Fruit fly (Drosophila melanogaster): Measurements from ENCODE around the gene GC.

The GC gene

dm6 chr3L:1661738-1662370 is 32.8 kb upstream of the GC start:
- TF ChIP-seq Myc (optimal IDR thresholded peaks at IDR 0.05): no peak
- TF ChIP-seq Sin3A (optimal IDR thresholded peaks at IDR 0.05): no peak
- TF ChIP-seq psq (optimal IDR thresholded peaks at IDR 0.05): no peak
- TF ChIP-seq ttk (optimal IDR thresholded peaks at IDR 0.05): no peak
- no peak for TF ChIP-seq h (optimal IDR thresholded peaks at IDR 0.05)
- TF ChIP-seq insv (optimal IDR thresholded peaks at IDR 0.05): no peak

- TF ChIP-seq Sin3A (optimal IDR thresholded peaks at IDR 0.05): no peak
These were observed 24.7 kb upstream of the GC start for dm6 chr3L:1653752-1654151.

- no peak for TF ChIP-seq Myc (optimal IDR thresholded peaks at IDR 0.05)
- TF ChIP-seq psq (optimal IDR thresholded peaks at IDR 0.05): no peak
- no peak for TF ChIP-seq Sin3A (optimal IDR thresholded peaks at IDR 0.05)
- TF ChIP-seq ttk (optimal IDR thresholded peaks at IDR 0.05): no peak
- no peak for TF ChIP-seq h (optimal IDR thresholded peaks at IDR 0.05)
- no peak for TF ChIP-seq insv (optimal IDR thresholded peaks at IDR 0.05)
These were observed 23.6 kb upstream of the GC start, which contains the start of the genes CG7970 and Vta1 for dm6 chr3L:1652700-1653200. Gene CG7970 (plus strand): TSS chr3L:1652750. Gene Vta1 (minus strand): TSS chr3L:1652900.

- no peak for TF ChIP-seq Sin3A (optimal IDR thresholded peaks at IDR 0.05)
- no peak for TF ChIP-seq insv (optimal IDR thresholded peaks at IDR 0.05)
- TF ChIP-seq Myc (optimal IDR thresholded peaks at IDR 0.05): no peak
- TF ChIP-seq psq (optimal IDR thresholded peaks at IDR 0.05): no peak
- TF ChIP-seq ttk (optimal IDR thresholded peaks at IDR 0.05): no peak
- no peak for TF ChIP-seq h (optimal IDR thresholded peaks at IDR 0.05)
These were observed 20.3 kb upstream of the GC start for dm6 chr3L:1649363-1649762.

dm6 chr3L:1648690-1649355 is 19.7 kb upstream of the GC start, which contains the start of gene CG13920:
Gene CG13920 (plus strand): TSS chr3L:1648944.
- TF ChIP-seq Myc (optimal IDR thresholded peaks at IDR 0.05) (no peak), h (optimal IDR thresholded peaks at IDR 0.05) (no peak), psq (optimal IDR thresholded peaks at IDR 0.05) (no peak), insv (optimal IDR thresholded peaks at IDR 0.05) (no peak), ttk (optimal IDR thresholded peaks at IDR 0.05) (no peak), Sin3A (optimal IDR thresholded peaks at IDR 0.05) (no peak)

- TF ChIP-seq insv (optimal IDR thresholded peaks at IDR 0.05): no peak
- TF ChIP-seq psq (optimal IDR thresholded peaks at IDR 0.05): no peak
These were observed 18.3 kb upstream of the GC start, which contains the start of the genes CG17249 and Bro for dm6 chr3L:1647276-1647919. Gene CG17249 (minus strand): TSS chr3L:1647464. Gene Bro (plus strand): TSS chr3L:1647869.

- TF ChIP-seq h (optimal IDR thresholded peaks at IDR 0.05) (no peak), Sin3A (optimal IDR thresholded peaks at IDR 0.05) (no peak), psq (optimal IDR thresholded peaks at IDR 0.05) (no peak), Myc (optimal IDR thresholded peaks at IDR 0.05) (no peak), insv (optimal IDR thresholded peaks at IDR 0.05) (no peak), ttk (optimal IDR thresholded peaks at IDR 0.05) (no peak)
These were observed 15.9 kb upstream of the GC start, which contains the start of the genes alphaCOP and CG13919 for dm6 chr3L:1644920-1645567. Gene alphaCOP (minus strand): TSS chr3L:1645199. Gene CG13919 (plus strand): TSS chr3L:1645467.

- TF ChIP-seq ttk (optimal IDR thresholded peaks at IDR 0.05): no peak
- no peak for TF ChIP-seq h (optimal IDR thresholded peaks at IDR 0.05)
- no peak for TF ChIP-seq Sin3A (optimal IDR thresholded peaks at IDR 0.05)
- TF ChIP-seq Myc (optimal IDR thresholded peaks at IDR 0.05): no peak
- no peak for TF ChIP-seq insv (optimal IDR thresholded peaks at IDR 0.05)
- no peak for TF ChIP-seq psq (optimal IDR thresholded peaks at IDR 0.05)
These were observed 10.2 kb upstream of the GC start, which contains the start of the genes Mettl2 and Bgb for dm6 chr3L:1639185-1639812. Gene Mettl2 (minus strand): TSS chr3L:1639235. Gene Bgb (plus strand): TSS chr3L:1639711.

- TF ChIP-seq ttk (optimal IDR thresholded peaks at IDR 0.05): no peak
- TF ChIP-seq psq (optimal IDR thresholded peaks at IDR 0.05): no peak
- TF ChIP-seq Sin3A (optimal IDR thresholded peaks at IDR 0.05): no peak
- TF ChIP-seq Myc (optimal IDR thresholded peaks at IDR 0.05): no peak
- no peak for TF ChIP-seq h (optimal IDR thresholded peaks at IDR 0.05)
- TF ChIP-seq insv (optimal IDR thresholded peaks at IDR 0.05): no peak
These were observed 8.6 kb upstream of the GC start, which contains the start of gene nSyb for dm6 chr3L:1637652-1638051. Gene nSyb (minus strand): TSS chr3L:1637752.

dm6 chr3L:1636886-1637285 is 7.8 kb upstream of the GC start:
- TF ChIP-seq psq (optimal IDR thresholded peaks at IDR 0.05) (no peak), Sin3A (optimal IDR thresholded peaks at IDR 0.05) (no peak), insv (optimal IDR thresholded peaks at IDR 0.05) (no peak), ttk (optimal IDR thresholded peaks at IDR 0.05) (no peak), h (optimal IDR thresholded peaks at IDR 0.05) (no peak), Myc (optimal IDR thresholded peaks at IDR 0.05) (no peak)

- TF ChIP-seq Sin3A (optimal IDR thresholded peaks at IDR 0.05) (no peak), Myc (optimal IDR thresholded peaks at IDR 0.05) (no peak), insv (optimal IDR thresholded peaks at IDR 0.05) (no peak), psq (optimal IDR thresholded peaks at IDR 0.05) (no peak), ttk (optimal IDR thresholded peaks at IDR 0.05) (no peak), h (optimal IDR thresholded peaks at IDR 0.05) (no peak)
These were observed 780 bp downstream of the GC start, which contains the start of gene CG13928 for dm6 chr3L:1628176-1628866. Gene CG13928 (minus strand): TSS chr3L:1628377.

All from Kc167 (cell line).